Worm (Caenorhabditis elegans): Measurements from ENCODE around the gene srd-12.

DNA sequence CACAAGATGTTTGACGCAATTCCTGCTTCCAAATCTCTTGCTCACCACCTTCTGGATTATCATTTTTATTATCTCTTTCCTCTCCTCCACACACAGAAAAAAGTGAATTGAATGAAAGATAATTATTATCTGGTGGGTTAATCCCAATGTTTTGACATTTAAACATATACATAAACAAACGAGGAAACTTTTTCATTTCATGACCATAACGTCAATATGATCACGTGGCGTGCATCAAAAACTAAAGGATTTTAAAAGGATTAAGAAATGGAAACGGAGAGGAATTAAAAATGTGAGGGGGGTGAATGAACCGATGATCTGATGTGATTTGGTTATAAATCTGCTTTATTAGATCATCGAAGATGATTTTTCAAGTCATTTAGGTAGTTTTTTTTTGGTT lies 34.5 kb downstream of the srd-12 start:
- TF ChIP-seq ztf-4 (tag; optimal IDR thresholded peaks at IDR 0.05) (peak; percentile 9), nhr-28 (tag; optimal IDR thresholded peaks at IDR 0.05) (no peak), unc-130 (tag; optimal IDR thresholded peaks at IDR 0.05) (no peak), aly-2 (tag; optimal IDR thresholded peaks at IDR 0.05) (no peak), egl-27 (tag; optimal IDR thresholded peaks at IDR 0.05) (no peak), isw-1 (GFP tag; IDR thresholded peaks at IDR 0.05) (no peak), nhr-11 (tag; optimal IDR thresholded peaks at IDR 0.05) (no peak), ama-1 (optimal IDR thresholded peaks at IDR 0.05) (no peak), dpl-1 (GFP tag; optimal IDR thresholded peaks at IDR 0.05) (no peak), snpc-4 (tag; optimal IDR thresholded peaks at IDR 0.05) (no peak), vab-15 (tag; optimal IDR thresholded peaks at IDR 0.05) (no peak), C04F5.9 (tag; optimal IDR thresholded peaks at IDR 0.05) (no peak), elt-2 (tag; optimal IDR thresholded peaks at IDR 0.05) (no peak), fos-1 (tag; optimal IDR thresholded peaks at IDR 0.05) (no peak)
